Worm (Caenorhabditis elegans) whole organism, L3 larva: ENCODE results near the gene srh-127.

Experiments used
- ama-1 ChIP-seq: fragments of 150-350 bp; optimal IDR thresholded peaks from 2 replicates; lab custom pipeline; 2018
- ceh-9 ChIP-seq: sonication (generic microtip); optimal IDR thresholded peaks from 2 replicates; lab custom pipeline; 2018; ENCODE audit warnings: missing biosample characterization, missing genetic modification characterization
- elt-3 ChIP-seq, 3 experiments: fragments of 150-350 bp in 1 of 3; sonication (generic microtip) in 2 of 3; optimal IDR thresholded peaks; 2 replicates in 2 of 3; 4 replicates in 1 of 3; lab custom pipeline; 2014 to 2017; ENCODE audit warnings: missing biosample characterization in 3 of 3, missing genetic modification characterization in 3 of 3
- nhr-12 ChIP-seq: fragments of 150-350 bp; optimal IDR thresholded peaks from 2 replicates; lab custom pipeline; 2014; ENCODE audit warnings: missing biosample characterization, missing genetic modification characterization
- nhr-76 ChIP-seq: fragments of 150-350 bp; sonication (generic microtip); optimal IDR thresholded peaks from 5 replicates; lab custom pipeline; 2014; ENCODE audit warnings: missing biosample characterization, missing genetic modification characterization
- pha-4 ChIP-seq: fragments of 150-350 bp; optimal IDR thresholded peaks from 2 replicates; lab custom pipeline; 2014; ENCODE audit warnings: missing biosample characterization, missing genetic modification reagents, missing genetic modification characterization
- unc-39 ChIP-seq: sonication (generic microtip); optimal IDR thresholded peaks from 4 replicates; lab custom pipeline; 2017; ENCODE audit warnings: missing biosample characterization, missing genetic modification characterization

DNA sequence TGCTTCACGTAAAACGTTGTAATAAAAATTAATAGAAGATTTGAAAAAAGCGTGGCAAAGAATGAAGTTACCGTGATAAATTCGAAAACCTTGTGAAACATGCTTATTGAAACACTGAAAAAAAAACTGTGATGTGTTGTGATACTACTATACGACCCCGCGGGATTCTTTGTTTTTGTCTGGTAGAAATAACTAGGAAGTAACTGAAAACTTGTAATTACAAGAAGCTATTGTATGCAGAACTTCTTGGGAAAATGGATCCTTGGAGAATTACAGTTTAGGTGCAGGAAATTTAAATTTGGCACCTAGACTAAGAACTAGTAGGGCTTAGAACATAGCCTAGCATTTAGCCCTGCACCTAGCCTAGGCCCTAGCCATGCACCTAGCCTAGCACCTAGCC is 13.3 kb upstream of the srh-127 start, which contains the start of gene str-39:
- TF ChIP-seq ceh-9 (tag; lab: Kevin White, UChicago) (no peak), nhr-76 (tag; lab: Kevin White, UChicago) (no peak), pha-4 (no peak), elt-3 (tag; optimal IDR thresholded peaks at IDR 0.05; lab: Kevin White, UChicago) (no peak), ama-1 (lab: Kevin White, UChicago) (no peak), nhr-12 (tag; lab: Kevin White, UChicago) (no peak), unc-39 (tag; lab: Kevin White, UChicago) (no peak)
